Worm (Caenorhabditis elegans): Measurements from ENCODE around the gene top-3.

The top-3 gene

ce11 chrIII:11907177-11907576, 52.8 kb downstream of the top-3 start, which contains the start of gene sdz-33:
TSS of gene sdz-33 (plus strand) at chrIII:11907477.
- no peak for TF ChIP-seq zim-3 (tag; optimal IDR thresholded peaks at IDR 0.05)
- TF ChIP-seq F37B4.10 (GFP tag; IDR thresholded peaks at IDR 0.05) = no peak
- TF ChIP-seq K12H6.12 (tag; optimal IDR thresholded peaks at IDR 0.05) = no peak
- TF ChIP-seq cebp-1 (GFP tag; IDR thresholded peaks at IDR 0.05) = no peak
- TF ChIP-seq cebp-1 (tag; optimal IDR thresholded peaks at IDR 0.05) = no peak
- TF ChIP-seq dox-1 (GFP tag; IDR thresholded peaks at IDR 0.05) = no peak
- no peak for TF ChIP-seq aptf-3 (GFP tag; IDR thresholded peaks at IDR 0.05)
- no peak for TF ChIP-seq lin-35 (GFP tag; optimal IDR thresholded peaks at IDR 0.05)
- no peak for TF ChIP-seq xnd-1 (tag; optimal IDR thresholded peaks at IDR 0.05)
- no peak for TF ChIP-seq egl-18 (GFP tag; IDR thresholded peaks at IDR 0.05)
- TF ChIP-seq ama-1 (optimal IDR thresholded peaks at IDR 0.05) = no peak
- no peak for TF ChIP-seq ama-1 (GFP tag; optimal IDR thresholded peaks at IDR 0.05)
- TF ChIP-seq chd-7 (tag; optimal IDR thresholded peaks at IDR 0.05) = no peak
- no peak for TF ChIP-seq madf-10 (tag; optimal IDR thresholded peaks at IDR 0.05)
- TF ChIP-seq tlf-1 (GFP tag; optimal IDR thresholded peaks at IDR 0.05) = no peak
- no peak for TF ChIP-seq sptf-2 (GFP tag; optimal IDR thresholded peaks at IDR 0.05)

- TF ChIP-seq unc-130 (GFP tag; optimal IDR thresholded peaks at IDR 0.05) (no peak), dpff-1 (tag; optimal IDR thresholded peaks at IDR 0.05) (no peak), snpc-1.1 (tag; optimal IDR thresholded peaks at IDR 0.05; ENCODE audit: insufficient read depth) (no peak), zfh-2 (GFP tag; conservative IDR thresholded peaks at IDR 0.05) (peak; percentile 71), aptf-2 (GFP tag; conservative IDR thresholded peaks at IDR 0.05) (no peak), egl-44 (GFP tag; IDR thresholded peaks at IDR 0.05) (no peak), athp-1 (tag; optimal IDR thresholded peaks at IDR 0.05) (no peak), sptf-2 (GFP tag; optimal IDR thresholded peaks at IDR 0.05) (no peak), nhr-179 (tag; optimal IDR thresholded peaks at IDR 0.05) (no peak), T07F8.4 (tag; optimal IDR thresholded peaks at IDR 0.05) (no peak), hsf-1 (GFP tag; IDR thresholded peaks at IDR 0.05) (no peak), nhr-80 (tag; optimal IDR thresholded peaks at IDR 0.05) (no peak), F39B2.1 (GFP tag; IDR thresholded peaks at IDR 0.05) (no peak), B0261.1 (tag; optimal IDR thresholded peaks at IDR 0.05) (no peak), madf-8 (GFP tag; conservative IDR thresholded peaks at IDR 0.05) (no peak), Y79H2A.3 (GFP tag; conservative IDR thresholded peaks at IDR 0.05) (no peak), let-526 (GFP tag; IDR thresholded peaks at IDR 0.05) (no peak), die-1 (tag; optimal IDR thresholded peaks at IDR 0.05) (no peak), mcd-1 (GFP tag; IDR thresholded peaks at IDR 0.05) (0 out of 2 replicates have a peak, but pooled peaks have one; percentile 14), ama-1 (optimal IDR thresholded peaks at IDR 0.05) (no peak), ama-1 (GFP tag; optimal IDR thresholded peaks at IDR 0.05) (no peak), lin-54 (GFP tag; optimal IDR thresholded peaks at IDR 0.05) (no peak), let-607 (tag; optimal IDR thresholded peaks at IDR 0.05) (no peak), ceh-58 (GFP tag; IDR thresholded peaks at IDR 0.05) (no peak), egrh-3 (GFP tag; IDR thresholded peaks at IDR 0.05) (peak; percentile 43; the same call in 1 of the 2 replicates)
These were observed 57.2 kb downstream of the top-3 start for ce11 chrIII:11902782-11903181.

ce11 chrIII:11900022-11900421, 60.0 kb downstream of the top-3 start:
- TF ChIP-seq nhr-120 (GFP tag; IDR thresholded peaks at IDR 0.05) (no peak), ZK185.1 (tag; optimal IDR thresholded peaks at IDR 0.05; ENCODE audit: poor library complexity, severe bottlenecking) (no peak), attf-5 (GFP tag; optimal IDR thresholded peaks at IDR 0.05) (no peak), pbrm-1 (GFP tag; IDR thresholded peaks at IDR 0.05) (no peak), Y53F4B.3 (GFP tag; IDR thresholded peaks at IDR 0.05) (no peak), madf-8 (GFP tag; conservative IDR thresholded peaks at IDR 0.05) (no peak), bed-1 (GFP tag; IDR thresholded peaks at IDR 0.05) (no peak), F49E8.2 (tag; optimal IDR thresholded peaks at IDR 0.05; ENCODE audit: insufficient read depth) (no peak)

Data from whole organism, young adult.